Fruit fly (Drosophila melanogaster) S2 (cell line): ENCODE measurements around the gene CG42815.

Source experiments
- CG8478 ChIP-seq: fragments of >200 bp; optimal IDR thresholded peaks from 2 replicates; lab custom pipeline; 2018
- CTCF ChIP-seq, 2 experiments: fragments of >200 bp; optimal IDR thresholded peaks; 2 replicates each; lab custom pipeline; 2018

dm6 chr3L:17808597-17809213 lies 17.4 kb upstream of the CG42815 start, which contains the start of gene CG32191:
- TF ChIP-seq CG8478 (no peak), CTCF (optimal IDR thresholded peaks at IDR 0.05; lab: Kevin White, UChicago) (no peak)
